Fruit fly (Drosophila melanogaster) S2 (cell line): ENCODE results near the gene Hus1-like.

Experiments used
- CG8478 ChIP-seq: fragments of >200 bp; optimal IDR thresholded peaks from 2 replicates; lab custom pipeline; 2018
- CTCF ChIP-seq, 2 experiments: fragments of >200 bp; optimal IDR thresholded peaks; 2 replicates each; lab custom pipeline; 2018

DNA sequence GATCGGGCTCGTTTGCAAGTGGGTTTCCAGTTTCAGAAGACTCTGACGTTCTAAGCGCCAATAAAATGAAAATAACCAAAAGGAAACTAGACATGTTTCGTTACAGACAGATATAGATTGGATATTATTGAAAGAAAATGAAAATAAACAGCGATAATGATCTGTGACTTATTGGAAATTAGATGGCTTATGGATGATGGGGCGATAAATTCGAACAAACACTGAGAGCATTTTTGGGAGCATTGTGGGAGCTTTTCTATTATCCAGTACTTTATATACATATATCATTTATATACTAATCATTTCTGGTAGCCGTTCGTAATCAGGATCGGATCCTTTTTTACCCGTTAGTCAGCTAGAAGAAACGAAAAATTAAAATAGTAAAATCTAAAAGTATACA is 36.9 kb downstream of the Hus1-like start, which contains the start of gene CG44088:
- TF ChIP-seq CTCF (optimal IDR thresholded peaks at IDR 0.05; lab: Kevin White, UChicago) (no peak), CG8478 (lab: Kevin White, UChicago) (no peak)
